Fruit fly (Drosophila melanogaster) whole organism, adult: ENCODE results near the gene Klp31E.
A peak's percentile ranks its signal among the peaks of the same experiment; 100 is the strongest.

ENCODE experiments used
- CG11617 ChIP-seq: fragments of 200-800 bp; sonication (Bioruptor generic); optimal IDR thresholded peaks from 2 replicates; lab custom pipeline; 2017; ENCODE audit warnings: mild to moderate bottlenecking, missing biosample characterization, missing genetic modification reagents, missing genetic modification characterization
- CG12768 ChIP-seq: fragments of 200-800 bp; sonication (Bioruptor generic); optimal IDR thresholded peaks from 2 replicates; lab custom pipeline; 2017; ENCODE audit warnings: missing biosample characterization, missing genetic modification characterization, mild to moderate bottlenecking, moderate library complexity, missing genetic modification reagents
- CG14711 ChIP-seq: fragments of 200-800 bp; sonication (Bioruptor generic); optimal IDR thresholded peaks from 2 replicates; lab custom pipeline; 2018; ENCODE audit warnings: missing biosample characterization, mild to moderate bottlenecking, missing genetic modification characterization, moderate library complexity
- CG1620 ChIP-seq: fragments of 200-800 bp; sonication (Bioruptor generic); optimal IDR thresholded peaks from 2 replicates; lab custom pipeline; 2016; ENCODE audit warnings: missing biosample characterization, missing genetic modification characterization
- CG33017 ChIP-seq: fragments of 200-800 bp; sonication (Bioruptor generic); optimal IDR thresholded peaks from 2 replicates; lab custom pipeline; 2018; ENCODE audit warnings: missing biosample characterization, mild to moderate bottlenecking, missing genetic modification characterization, moderate library complexity
- CG5204 ChIP-seq: fragments of 200-800 bp; sonication (Bioruptor generic); optimal IDR thresholded peaks from 2 replicates; lab custom pipeline; 2016; ENCODE audit warnings: missing biosample characterization, missing genetic modification characterization
- CG7045 ChIP-seq: fragments of 200-800 bp; sonication (Bioruptor generic); optimal IDR thresholded peaks from 2 replicates; lab custom pipeline; 2017; ENCODE audit warnings: missing biosample characterization, mild to moderate bottlenecking, missing genetic modification characterization
- CG7101 ChIP-seq: fragments of 200-800 bp; sonication (Bioruptor generic); optimal IDR thresholded peaks from 2 replicates; lab custom pipeline; 2018; ENCODE audit warnings: missing biosample characterization, mild to moderate bottlenecking, missing genetic modification characterization, moderate library complexity
- Clk ChIP-seq: fragments of 200-800 bp; sonication (Bioruptor generic); optimal IDR thresholded peaks from 2 replicates; lab custom pipeline; 2017; ENCODE audit warnings: missing biosample characterization, missing genetic modification characterization
- Crg-1 ChIP-seq: fragments of 200-800 bp; sonication (Bioruptor generic); optimal IDR thresholded peaks from 2 replicates; lab custom pipeline; 2016; ENCODE audit warnings: missing biosample characterization, missing genetic modification characterization
- Hr96 ChIP-seq: fragments of 200-800 bp; sonication (Bioruptor generic); optimal IDR thresholded peaks from 2 replicates; lab custom pipeline; 2016; ENCODE audit warnings: missing biosample characterization, missing genetic modification characterization
- Mnt ChIP-seq: fragments of 200-800 bp; sonication (Bioruptor generic); optimal IDR thresholded peaks from 2 replicates; lab custom pipeline; 2016; ENCODE audit warnings: missing biosample characterization, mild to moderate bottlenecking, missing genetic modification characterization
- bab1 ChIP-seq: fragments of 200-800 bp; sonication (Bioruptor generic); optimal IDR thresholded peaks from 3 replicates; lab custom pipeline; 2019; ENCODE audit warnings: missing biosample characterization, mild to moderate bottlenecking, missing genetic modification characterization, moderate library complexity
- cic ChIP-seq: fragments of 200-800 bp; sonication (Bioruptor generic); optimal IDR thresholded peaks from 2 replicates; lab custom pipeline; 2017; ENCODE audit warnings: missing biosample characterization, mild to moderate bottlenecking, missing genetic modification characterization, moderate library complexity
- cnc ChIP-seq, 2 experiments: fragments of >200 bp; optimal IDR thresholded peaks; 2 replicates each; lab custom pipeline; 2017
- kay ChIP-seq: fragments of 200-800 bp; sonication (Bioruptor generic); peaks from one replicate; lab custom pipeline; 2016; ENCODE audit warnings: missing biosample characterization, missing genetic modification characterization, borderline replicate concordance
- ovo ChIP-seq: fragments of 200-800 bp; sonication (Bioruptor generic); optimal IDR thresholded peaks from 2 replicates; lab custom pipeline; 2016; ENCODE audit warnings: missing biosample characterization, missing genetic modification characterization
- pad ChIP-seq: fragments of 200-800 bp; sonication (Bioruptor generic); optimal IDR thresholded peaks from 3 replicates; lab custom pipeline; 2017; ENCODE audit warnings: missing biosample characterization, missing genetic modification characterization, mild to moderate bottlenecking, moderate library complexity, missing genetic modification reagents
- tj ChIP-seq: fragments of 200-800 bp; sonication (Bioruptor generic); optimal IDR thresholded peaks from 3 replicates; lab custom pipeline; 2017; ENCODE audit warnings: missing biosample characterization, mild to moderate bottlenecking, missing genetic modification characterization, moderate library complexity
- toe ChIP-seq: fragments of 200-800 bp; sonication (Bioruptor generic); optimal IDR thresholded peaks from 2 replicates; lab custom pipeline; 2016; ENCODE audit warnings: missing biosample characterization, missing genetic modification characterization

The Klp31E gene

dm6 chr2L:10413251-10414127 is at the start of gene Klp31E, which contains the start of gene CG5355:
Klp31E (plus strand) TSS chr2L:10414017.
CG5355 (minus strand) TSS chr2L:10413463.
- TF ChIP-seq tj (GFP tag; lab: Kevin White, UChicago) (peak; percentile 39), Mnt (GFP tag; lab: Kevin White, UChicago) (peak; percentile 33), toe (no peak), CG11617 (peak; percentile 78), ovo (no peak), CG5204 (GFP tag; lab: Kevin White, UChicago) (no peak), cnc (optimal IDR thresholded peaks at IDR 0.05; lab: Kevin White, UChicago) (peak in 1 of 2 experiments; percentile 37), Clk (GFP tag; lab: Kevin White, UChicago) (peak; percentile 31), Crg-1 (GFP tag; lab: Kevin White, UChicago) (no peak), Hr96 (GFP tag; lab: Kevin White, UChicago) (no peak), CG7045 (GFP tag; lab: Kevin White, UChicago) (peak; percentile 64), CG12768 (GFP tag; lab: Kevin White, UChicago) (peak; percentile 61), bab1 (GFP tag; lab: Kevin White, UChicago) (no peak), CG7101 (tag; lab: Kevin White, UChicago) (peak; percentile 60), CG33017 (tag; lab: Kevin White, UChicago) (peak; percentile 41), pad (peak; percentile 52), CG1620 (GFP tag; lab: Kevin White, UChicago) (peak; percentile 46), kay (GFP tag; lab: Kevin White, UChicago) (no peak), CG14711 (peak; percentile 47), cic (no peak)

dm6 chr2L:10364229-10364628 is 49.6 kb upstream of the Klp31E start, which contains the start of gene lft:
lft (plus strand) TSS chr2L:10364471.
- TF ChIP-seq Crg-1 (GFP tag; lab: Kevin White, UChicago) (no peak), toe (no peak), CG7045 (GFP tag; lab: Kevin White, UChicago) (no peak)

dm6 chr2L:10366525-10366924 is 47.3 kb upstream of the Klp31E start, which contains the start of gene CG5056:
CG5056 (plus strand) TSS chr2L:10366692.
- TF ChIP-seq Hr96 (GFP tag; lab: Kevin White, UChicago) (no peak), tj (GFP tag; lab: Kevin White, UChicago) (no peak), Clk (GFP tag; lab: Kevin White, UChicago) (no peak), CG14711 (peak; percentile 37), kay (GFP tag; lab: Kevin White, UChicago) (no peak), Crg-1 (GFP tag; lab: Kevin White, UChicago) (peak; percentile 12), CG33017 (tag; lab: Kevin White, UChicago) (peak; percentile 10), CG11617 (no peak), CG7101 (tag; lab: Kevin White, UChicago) (no peak), bab1 (GFP tag; lab: Kevin White, UChicago) (peak; percentile 69)

- TF ChIP-seq pad, result no peak
- no peak for TF ChIP-seq Hr96 (GFP tag; lab: Kevin White, UChicago)
- TF ChIP-seq Crg-1 (GFP tag; lab: Kevin White, UChicago), result no peak
- TF ChIP-seq CG5204 (GFP tag; lab: Kevin White, UChicago), result no peak
- no peak for TF ChIP-seq CG12768 (GFP tag; lab: Kevin White, UChicago)
- TF ChIP-seq CG33017 (tag; lab: Kevin White, UChicago), result no peak
- TF ChIP-seq CG14711, result no peak
- no peak for TF ChIP-seq Mnt (GFP tag; lab: Kevin White, UChicago)
Observed at dm6 chr2L:10372297-10372696, 41.5 kb upstream of the Klp31E start.

- TF ChIP-seq cnc (optimal IDR thresholded peaks at IDR 0.05; lab: Kevin White, UChicago), result no peak
Observed at dm6 chr2L:10373605-10374269, 40.1 kb upstream of the Klp31E start, which contains the start of gene rho-5. rho-5 (minus strand) TSS chr2L:10373900.

dm6 chr2L:10375464-10376236 is 38.2 kb upstream of the Klp31E start, which contains the start of the genes CG33303 and dpr19:
CG33303 (minus strand) TSS chr2L:10375757.
dpr19 (plus strand) TSS chr2L:10376168.
- TF ChIP-seq CG1620 (GFP tag; lab: Kevin White, UChicago), result no peak
- no peak for TF ChIP-seq kay (GFP tag; lab: Kevin White, UChicago)
- TF ChIP-seq toe, result no peak
- TF ChIP-seq CG7101 (tag; lab: Kevin White, UChicago), result peak; percentile 74
- peak; percentile 73 for TF ChIP-seq CG11617
- TF ChIP-seq CG7045 (GFP tag; lab: Kevin White, UChicago), result peak; percentile 63
- TF ChIP-seq CG14711, result peak; percentile 70
- TF ChIP-seq CG12768 (GFP tag; lab: Kevin White, UChicago), result peak; percentile 29
- no peak for TF ChIP-seq Clk (GFP tag; lab: Kevin White, UChicago)
- no peak for TF ChIP-seq Hr96 (GFP tag; lab: Kevin White, UChicago)
- TF ChIP-seq tj (GFP tag; lab: Kevin White, UChicago), result peak; percentile 40
- TF ChIP-seq cic, result peak; percentile 38
- no peak for TF ChIP-seq pad
- TF ChIP-seq Mnt (GFP tag; lab: Kevin White, UChicago), result peak; percentile 13
- no peak for TF ChIP-seq cnc (optimal IDR thresholded peaks at IDR 0.05; lab: Kevin White, UChicago)
- TF ChIP-seq CG5204 (GFP tag; lab: Kevin White, UChicago), result no peak
- peak; percentile 8 for TF ChIP-seq ovo
- TF ChIP-seq Crg-1 (GFP tag; lab: Kevin White, UChicago), result no peak
- TF ChIP-seq CG33017 (tag; lab: Kevin White, UChicago), result peak; percentile 79
- TF ChIP-seq bab1 (GFP tag; lab: Kevin White, UChicago), result peak; percentile 38
